Fruit fly (Drosophila melanogaster) whole organism, embryonic: Measurements from ENCODE around the gene Trf.
A peak's percentile ranks its signal among the peaks of the same experiment; 100 is the strongest.

Experiments used
- CG13123 ChIP-seq: fragments of 200-800 bp; sonication (Bioruptor generic); optimal IDR thresholded peaks from 2 replicates; lab custom pipeline; 2016; ENCODE audit warnings: missing biosample characterization, missing genetic modification characterization
- CG13624 ChIP-seq: fragments of 200-800 bp; sonication (Bioruptor generic); optimal IDR thresholded peaks from 2 replicates; lab custom pipeline; 2016; ENCODE audit warnings: missing biosample characterization, missing genetic modification characterization
- CG2120 ChIP-seq: fragments of 200-800 bp; sonication (Bioruptor generic); optimal IDR thresholded peaks from 3 replicates; lab custom pipeline; 2016; ENCODE audit warnings: missing biosample characterization, missing genetic modification characterization
- CG6689 ChIP-seq: fragments of 200-800 bp; sonication (Bioruptor generic); IDR thresholded peaks from 2 replicates; pipeline ENCODE4 v1.3.6; 2022; ENCODE audit warnings: missing biosample characterization, missing genetic modification characterization
- CG8388 ChIP-seq: fragments of 200-800 bp; sonication (Bioruptor generic); optimal IDR thresholded peaks from 2 replicates; lab custom pipeline; 2019; ENCODE audit warnings: missing biosample characterization, mild to moderate bottlenecking, missing genetic modification characterization, moderate library complexity
- NK7.1 ChIP-seq: fragments of 200-800 bp; sonication (Bioruptor generic); optimal IDR thresholded peaks from 3 replicates; lab custom pipeline; 2016; ENCODE audit warnings: missing biosample characterization, missing genetic modification characterization
- Sry-δ ChIP-seq: fragments of 200-800 bp; sonication (Bioruptor generic); optimal IDR thresholded peaks from 2 replicates; lab custom pipeline; 2016; ENCODE audit warnings: missing biosample characterization, missing genetic modification characterization
- en ChIP-seq: fragments of 200-800 bp; sonication (Bioruptor generic); optimal IDR thresholded peaks from 2 replicates; lab custom pipeline; 2016; ENCODE audit warnings: missing biosample characterization, missing genetic modification characterization
- exex ChIP-seq: fragments of 200-800 bp; sonication (Bioruptor generic); optimal IDR thresholded peaks from 4 replicates; lab custom pipeline; 2018; ENCODE audit warnings: missing biosample characterization, mild to moderate bottlenecking, missing genetic modification characterization, moderate library complexity
- pan ChIP-seq, 4 experiments: fragments of >200 bp in 3 of 4; fragments of 200-800 bp in 1 of 4; sonication (Bioruptor generic) in 1 of 4; optimal IDR thresholded peaks in 3 of 4; IDR thresholded peaks in 1 of 4; 2 replicates each; pipeline versions ENCODE4 v1.3.6 to Lab custom; 2017 to 2022; ENCODE audit warnings: missing biosample characterization in 2 of 4, missing genetic modification characterization in 2 of 4, mixed read lengths in 1 of 4
- pita ChIP-seq: fragments of 200-800 bp; sonication (Bioruptor generic); optimal IDR thresholded peaks from 2 replicates; lab custom pipeline; 2017; ENCODE audit warnings: missing biosample characterization, mild to moderate bottlenecking, missing genetic modification characterization
- usp ChIP-seq: fragments of >200 bp; optimal IDR thresholded peaks from 2 replicates; lab custom pipeline; 2017; ENCODE audit warnings: missing biosample characterization, missing genetic modification characterization

DNA sequence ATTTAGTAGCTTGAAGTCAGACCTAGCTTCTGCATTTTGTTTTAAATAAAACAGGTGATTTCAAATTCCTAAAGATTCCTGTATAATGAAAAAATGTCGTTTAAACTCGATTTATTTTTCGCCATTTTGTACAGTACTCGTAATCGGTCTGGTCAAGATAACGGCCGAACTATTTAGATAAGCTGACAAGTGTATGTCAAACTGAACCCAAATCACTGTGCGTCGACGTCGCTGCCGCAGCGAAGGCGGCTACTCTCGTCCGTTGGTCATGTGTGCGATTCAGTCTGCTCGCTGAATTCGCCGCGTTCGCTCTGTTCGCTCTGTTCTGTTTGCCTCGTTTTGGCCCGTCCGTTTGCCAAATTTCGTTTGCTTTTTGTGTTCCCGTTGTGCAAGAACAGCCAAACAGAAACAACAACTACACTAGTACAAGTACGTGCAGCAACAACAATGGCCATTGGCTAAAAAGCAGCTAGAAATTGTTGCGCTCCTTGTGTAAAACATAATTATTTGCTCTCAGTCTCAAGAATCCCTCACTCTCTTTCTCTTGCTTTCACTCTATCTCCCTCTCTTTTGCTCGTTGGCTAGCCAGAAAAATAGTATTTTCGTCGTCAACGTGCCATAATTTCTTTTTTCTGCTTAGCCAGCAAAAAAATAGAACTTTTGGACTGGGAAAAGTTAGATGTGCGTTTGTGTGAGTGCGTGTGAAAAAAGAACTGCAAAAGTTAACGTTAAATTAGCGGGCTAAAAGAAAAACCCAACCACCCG lies 15.5 kb downstream of the Trf start:
- TF ChIP-seq en (GFP tag; lab: Kevin White, UChicago) (no peak), NK7.1 (GFP tag; lab: Kevin White, UChicago) (no peak), CG2120 (GFP tag; lab: Kevin White, UChicago) (peak; percentile 49), pan (optimal IDR thresholded peaks at IDR 0.05; lab: Kevin White, UChicago) (no peak), pan (GFP tag; optimal IDR thresholded peaks at IDR 0.05 in 1 of 2, IDR thresholded peaks at IDR 0.05 in 1 of 2) (no peak), Sry-δ (no peak), usp (GFP tag; lab: Kevin White, UChicago) (no peak), CG13123 (no peak), pita (GFP tag; lab: Kevin White, UChicago) (no peak), CG6689 (GFP tag; lab: Robert Waterston, UW) (no peak), exex (tag; lab: Kevin White, UChicago) (peak; percentile 84), CG13624 (GFP tag; lab: Kevin White, UChicago) (no peak), CG8388 (GFP tag; lab: Kevin White, UChicago) (no peak)
